Worm (Caenorhabditis elegans) whole organism, L4 larva: ENCODE measurements around the gene copz-1.

Experiments used
- D1046.2 ChIP-seq: fragments of 200-800 bp; sonication (Bioruptor generic); IDR thresholded peaks from 2 replicates; pipeline ENCODE4 v1.3.6; 2022; ENCODE audit warnings: missing genetic modification characterization, missing compliant biosample characterization
- F10B5.3 ChIP-seq: sonication (generic microtip); optimal IDR thresholded peaks from 2 replicates; lab custom pipeline; 2016; ENCODE audit warnings: mild to moderate bottlenecking, missing genetic modification characterization, missing compliant biosample characterization
- F26F4.8 ChIP-seq: fragments of 200-800 bp; sonication (Bioruptor generic); conservative IDR thresholded peaks from 2 replicates; pipeline ENCODE4 v1.3.6; 2022; ENCODE audit warnings: missing genetic modification characterization, missing compliant biosample characterization
- F37D6.2 ChIP-seq: sonication (generic microtip); optimal IDR thresholded peaks from 2 replicates; lab custom pipeline; 2016; ENCODE audit warnings: mild to moderate bottlenecking, missing genetic modification characterization, missing compliant biosample characterization
- T26A8.4 ChIP-seq: fragments of 200-800 bp; sonication (Bioruptor generic); IDR thresholded peaks from 2 replicates; pipeline ENCODE4 v1.3.6; 2022; ENCODE audit warnings: missing genetic modification characterization, missing compliant biosample characterization
- Y5F2A.4 ChIP-seq: fragments of 200-800 bp; sonication (Bioruptor generic); optimal IDR thresholded peaks from 2 replicates; lab custom pipeline; 2018; ENCODE audit warnings: mild to moderate bottlenecking, missing genetic modification characterization, missing compliant biosample characterization
- ZK337.2 ChIP-seq: fragments of 200-800 bp; sonication (Bioruptor generic); IDR thresholded peaks from 2 replicates; pipeline ENCODE4 v1.3.6; 2022; ENCODE audit warnings: missing genetic modification reagents, missing genetic modification characterization, missing compliant biosample characterization
- ZK546.5 ChIP-seq, 2 experiments: sonication (generic microtip); optimal IDR thresholded peaks; 2 replicates each; lab custom pipeline; 2017; ENCODE audit warnings: missing biosample characterization in 2 of 2, missing genetic modification characterization in 2 of 2
- aha-1 ChIP-seq: fragments of 150-350 bp; peaks from one replicate; lab custom pipeline; 2014; ENCODE audit warnings: missing biosample characterization, missing genetic modification characterization
- ama-1 ChIP-seq: fragments of 150-350 bp; optimal IDR thresholded peaks from 2 replicates; lab custom pipeline; 2014; ENCODE audit warnings: inconsistent platforms, mixed read lengths
- arid-1 ChIP-seq: fragments of 200-800 bp; sonication (Bioruptor generic); conservative IDR thresholded peaks from 2 replicates; pipeline ENCODE4 v1.3.6; 2022; ENCODE audit warnings: missing genetic modification reagents, missing genetic modification characterization, missing compliant biosample characterization
- ceh-28 ChIP-seq: fragments of 150-350 bp; optimal IDR thresholded peaks from 2 replicates; lab custom pipeline; 2014; ENCODE audit warnings: missing biosample characterization, missing genetic modification reagents, missing genetic modification characterization
- ceh-32 ChIP-seq: sonication (generic microtip); optimal IDR thresholded peaks from 2 replicates; lab custom pipeline; 2016; ENCODE audit warnings: mild to moderate bottlenecking, missing genetic modification characterization, missing compliant biosample characterization; ENCODE audit not compliant: poor library complexity
- dmd-6 ChIP-seq: fragments of 200-800 bp; sonication (Bioruptor generic); IDR thresholded peaks from 2 replicates; pipeline ENCODE4 v1.3.6; 2022; ENCODE audit warnings: missing genetic modification reagents, missing genetic modification characterization, missing compliant biosample characterization
- dmd-8 ChIP-seq: fragments of 200-800 bp; sonication (Bioruptor generic); IDR thresholded peaks from 2 replicates; pipeline ENCODE4 v1.3.6; 2022; ENCODE audit warnings: missing genetic modification characterization, missing compliant biosample characterization
- dpl-1 ChIP-seq: fragments of 150-350 bp; optimal IDR thresholded peaks from 2 replicates; lab custom pipeline; 2014; ENCODE audit warnings: missing biosample characterization, missing genetic modification reagents, missing genetic modification characterization
- hif-1 ChIP-seq, 2 experiments: sonication (generic microtip); optimal IDR thresholded peaks; 2 replicates each; lab custom pipeline; 2016 to 2017; ENCODE audit warnings: missing compliant biosample characterization in 2 of 2, missing genetic modification characterization in 2 of 2, missing genetic modification reagents in 2 of 2, missing genotype in 2 of 2, mild to moderate bottlenecking in 1 of 2
- hlh-11 ChIP-seq: fragments of 200-800 bp; sonication (Bioruptor generic); optimal IDR thresholded peaks from 2 replicates; lab custom pipeline; 2018; ENCODE audit warnings: mild to moderate bottlenecking, missing genetic modification characterization, missing compliant biosample characterization
- hlh-30 ChIP-seq: sonication (generic microtip); optimal IDR thresholded peaks from 2 replicates; lab custom pipeline; 2017; ENCODE audit warnings: antibody characterized with exemption, mild to moderate bottlenecking, missing genetic modification characterization, missing compliant biosample characterization; ENCODE audit not compliant: insufficient read depth
- hmg-1.1 ChIP-seq: fragments of 200-800 bp; sonication (Bioruptor generic); IDR thresholded peaks from 2 replicates; pipeline ENCODE4 v1.3.6; 2022; ENCODE audit warnings: missing genetic modification reagents, missing genetic modification characterization, missing compliant biosample characterization
- jun-1 ChIP-seq: fragments of 150-350 bp; optimal IDR thresholded peaks from 2 replicates; lab custom pipeline; 2014; ENCODE audit warnings: missing biosample characterization, missing genetic modification reagents, missing genetic modification characterization
- lin-13 ChIP-seq: fragments of 150-350 bp; optimal IDR thresholded peaks from 2 replicates; lab custom pipeline; 2014; ENCODE audit warnings: missing biosample characterization, missing genetic modification reagents, missing genetic modification characterization
- lin-15B ChIP-seq: fragments of 150-350 bp; sonication (generic microtip); optimal IDR thresholded peaks from 3 replicates; lab custom pipeline; 2014; ENCODE audit warnings: missing biosample characterization, missing genetic modification characterization
- lin-29 ChIP-seq: fragments of 200-800 bp; sonication (Bioruptor generic); IDR thresholded peaks from 2 replicates; pipeline ENCODE4 v1.3.6; 2022; ENCODE audit warnings: missing genetic modification reagents, missing genetic modification characterization, missing compliant biosample characterization
- lin-38 ChIP-seq: fragments of 200-800 bp; sonication (Bioruptor generic); IDR thresholded peaks from 2 replicates; pipeline ENCODE4 v1.3.6; 2022; ENCODE audit warnings: missing genetic modification reagents, missing genetic modification characterization, missing compliant biosample characterization
- lin-39 ChIP-seq: fragments of 150-350 bp; optimal IDR thresholded peaks from 2 replicates; lab custom pipeline; 2014; ENCODE audit warnings: missing biosample characterization, missing genetic modification reagents, missing genetic modification characterization
- lir-3 ChIP-seq: sonication (generic microtip); optimal IDR thresholded peaks from 2 replicates; lab custom pipeline; 2016; ENCODE audit warnings: mild to moderate bottlenecking, missing genetic modification characterization, missing compliant biosample characterization
- mep-1 ChIP-seq: fragments of 150-350 bp; sonication (generic microtip); optimal IDR thresholded peaks from 3 replicates; lab custom pipeline; 2014; ENCODE audit warnings: missing biosample characterization, missing genetic modification characterization
- mes-2 ChIP-seq: sonication (generic microtip); optimal IDR thresholded peaks from 2 replicates; lab custom pipeline; 2016; ENCODE audit warnings: missing genotype, mild to moderate bottlenecking, missing genetic modification characterization, missing compliant biosample characterization; ENCODE audit not compliant: poor library complexity, severe bottlenecking
- nhr-6 ChIP-seq: fragments of 150-350 bp; optimal IDR thresholded peaks from 2 replicates; lab custom pipeline; 2014; ENCODE audit warnings: missing biosample characterization, missing genetic modification characterization
- pqm-1 ChIP-seq: sonication (generic microtip); optimal IDR thresholded peaks from 2 replicates; lab custom pipeline; 2017; ENCODE audit warnings: missing biosample characterization, missing genetic modification characterization
- rbr-2 ChIP-seq: sonication (generic microtip); optimal IDR thresholded peaks from 2 replicates; lab custom pipeline; 2016; ENCODE audit warnings: missing genotype, missing genetic modification characterization, missing compliant biosample characterization
- sdz-12 ChIP-seq: fragments of 200-800 bp; sonication (Bioruptor generic); optimal IDR thresholded peaks from 2 replicates; lab custom pipeline; 2018; ENCODE audit warnings: mild to moderate bottlenecking, missing genetic modification characterization, missing compliant biosample characterization
- set-16 ChIP-seq: fragments of 200-800 bp; sonication (Bioruptor generic); IDR thresholded peaks from 2 replicates; pipeline ENCODE4 v1.3.6; 2022; ENCODE audit warnings: missing genetic modification reagents, missing genetic modification characterization, missing compliant biosample characterization
- skn-1 ChIP-seq: fragments of 150-350 bp; optimal IDR thresholded peaks from 2 replicates; lab custom pipeline; 2014; ENCODE audit warnings: missing biosample characterization, missing genetic modification characterization
- tra-1 ChIP-seq: fragments of 200-800 bp; sonication (Bioruptor generic); IDR thresholded peaks from 2 replicates; pipeline ENCODE4 v1.3.6; 2022; ENCODE audit warnings: missing genetic modification reagents, missing genetic modification characterization, missing compliant biosample characterization
- unc-39 ChIP-seq: sonication (generic microtip); optimal IDR thresholded peaks from 2 replicates; lab custom pipeline; 2017; ENCODE audit warnings: missing biosample characterization, missing genetic modification characterization
- zfp-3 ChIP-seq: fragments of 200-800 bp; sonication (Bioruptor generic); conservative IDR thresholded peaks from 2 replicates; pipeline ENCODE4 v1.3.6; 2022; ENCODE audit warnings: missing genetic modification reagents, missing genetic modification characterization, missing compliant biosample characterization
- zip-11 ChIP-seq: fragments of 200-800 bp; sonication (Bioruptor generic); IDR thresholded peaks from 2 replicates; pipeline ENCODE4 v1.3.6; 2022; ENCODE audit warnings: missing genetic modification characterization, missing compliant biosample characterization

Gene copz-1

DNA sequence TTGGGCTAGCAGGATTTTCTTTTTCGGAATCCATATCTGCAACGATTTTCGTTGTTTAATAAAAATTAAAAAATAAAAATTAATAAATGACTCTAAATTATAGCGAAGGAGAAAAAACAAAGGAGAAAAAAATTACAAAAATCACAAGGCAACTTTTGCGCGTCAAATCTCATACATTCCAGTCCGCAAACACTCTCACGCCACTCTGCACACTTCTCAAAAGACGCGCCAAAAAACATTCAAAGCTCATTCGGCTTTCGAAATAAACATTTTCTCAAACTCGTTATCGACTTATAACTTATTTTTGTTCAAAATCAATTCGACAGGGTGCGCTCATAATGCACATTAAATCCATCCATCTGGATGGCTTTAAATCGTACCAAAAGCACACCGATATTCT lies 48.6 kb upstream of the copz-1 start, which contains the start of the genes R06F6.12 and mix-1 (continued):
- TF ChIP-seq hlh-11 (tag; lab: Kevin White, UChicago), result peak; percentile 22
- peak in 1 of 2 experiments; percentile 6 for TF ChIP-seq hif-1 (tag; optimal IDR thresholded peaks at IDR 0.05; lab: Kevin White, UChicago)
- TF ChIP-seq rbr-2 (tag; lab: Kevin White, UChicago), result peak; percentile 41
- TF ChIP-seq mes-2 (tag; lab: Kevin White, UChicago), result peak; percentile 79
- peak; percentile 75 for TF ChIP-seq hlh-30 (tag; lab: Kevin White, UChicago)
- TF ChIP-seq lin-38, result peak; percentile 73
- TF ChIP-seq ama-1 (lab: Kevin White, UChicago), result no peak
- peak; percentile 88 for TF ChIP-seq dpl-1 (GFP tag; lab: Kevin White, UChicago)
- no peak for TF ChIP-seq T26A8.4 (GFP tag; lab: Robert Waterston, UW)
- TF ChIP-seq F10B5.3 (tag; lab: Kevin White, UChicago), result no peak
- TF ChIP-seq zfp-3 (GFP tag; lab: Robert Waterston, UW), result no peak
- TF ChIP-seq ZK546.5 (tag; optimal IDR thresholded peaks at IDR 0.05; lab: Kevin White, UChicago), result no peak
- TF ChIP-seq skn-1, result no peak
- no peak for TF ChIP-seq F26F4.8
- peak; percentile 52 for TF ChIP-seq mep-1 (tag; lab: Kevin White, UChicago)
- no peak for TF ChIP-seq tra-1
- TF ChIP-seq unc-39 (tag; lab: Kevin White, UChicago), result no peak

DNA sequence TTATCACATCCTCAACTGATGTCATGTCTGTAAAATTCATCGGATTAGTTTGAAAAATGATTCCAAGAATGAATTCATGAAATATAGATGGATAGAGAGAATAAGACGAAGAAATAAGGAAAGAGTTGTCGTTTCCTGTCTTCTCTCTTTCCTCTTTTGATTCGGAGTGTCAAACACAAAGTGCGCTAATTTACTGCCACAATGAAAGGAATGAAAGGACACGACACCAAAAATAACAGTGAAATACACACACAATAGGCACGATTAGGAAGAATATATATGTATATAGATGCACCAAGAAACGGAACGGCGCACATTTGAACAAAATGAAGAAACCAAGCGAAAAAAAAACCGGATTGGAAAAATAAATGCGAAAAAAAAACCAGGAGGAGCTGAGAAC lies 43.6 kb upstream of the copz-1 start, which contains the start of gene VM106R.1:
TSS of gene VM106R.1 (minus strand) at position 101 of the 400 bp plus-strand sequence.
- TF ChIP-seq aha-1 (tag; lab: Kevin White, UChicago) (no peak), set-16 (GFP tag; lab: Robert Waterston, UW) (no peak), hmg-1.1 (GFP tag; lab: Robert Waterston, UW) (no peak), Y5F2A.4 (no peak), sdz-12 (no peak), mep-1 (tag; lab: Kevin White, UChicago) (no peak), lin-15B (no peak), ceh-32 (tag; lab: Kevin White, UChicago) (no peak), lin-39 (no peak), arid-1 (no peak)
- TF ChIP-seq, all 104 proteins: peak for 0

- TF ChIP-seq hmg-1.1 (GFP tag; lab: Robert Waterston, UW) (0 out of 2 replicates have a peak, but pooled peaks have one; percentile 21), lin-29 (GFP tag; lab: Robert Waterston, UW) (no peak), set-16 (GFP tag; lab: Robert Waterston, UW) (0 out of 2 replicates have a peak, but pooled peaks have one; percentile 14), zip-11 (GFP tag; lab: Robert Waterston, UW) (no peak), dmd-6 (no peak)
These were observed 43.1 kb upstream of the copz-1 start for ce11 chrII:10829572-10829971.

DNA sequence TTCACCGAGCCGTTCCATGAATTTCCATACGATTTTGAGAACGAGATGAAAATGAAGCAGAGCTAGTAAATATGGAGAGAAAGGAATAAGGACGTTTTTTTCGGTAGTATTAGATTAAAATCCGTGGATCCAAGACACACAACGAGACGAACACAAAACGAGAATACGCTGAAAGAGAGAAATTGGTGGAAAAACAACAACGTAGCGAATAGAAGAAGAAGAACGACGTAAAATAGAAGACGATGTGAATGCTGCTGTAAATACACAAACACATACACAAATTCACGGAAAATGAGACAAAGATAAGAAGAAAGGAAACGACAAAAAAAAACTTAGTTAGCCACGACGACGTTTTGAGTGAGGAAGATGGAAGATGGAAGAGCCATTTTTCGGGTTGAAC lies 38.0 kb upstream of the copz-1 start:
- peak; percentile 90 for TF ChIP-seq aha-1 (tag; lab: Kevin White, UChicago)
- no peak for TF ChIP-seq jun-1 (tag; lab: Kevin White, UChicago)

DNA sequence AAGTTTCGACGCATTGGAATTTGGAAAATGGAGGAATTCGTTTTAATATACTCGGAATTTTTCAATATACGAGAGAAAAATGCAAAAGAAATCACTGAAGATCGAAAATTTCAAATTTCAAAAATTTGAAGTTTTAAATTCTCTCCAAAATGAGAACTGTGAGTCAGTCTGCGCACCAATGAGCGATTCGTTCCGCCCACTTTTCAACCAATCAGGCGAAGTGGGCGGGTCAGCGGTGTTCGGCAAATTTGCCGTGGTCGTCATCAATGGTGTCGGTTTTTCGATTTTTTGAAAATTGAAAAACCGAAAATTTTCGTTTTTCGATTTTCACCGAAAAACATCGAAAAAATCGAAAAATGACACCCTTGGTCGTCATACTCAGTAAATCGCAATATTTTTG lies 34.1 kb upstream of the copz-1 start:
- TF ChIP-seq D1046.2 (GFP tag; lab: Robert Waterston, UW) (no peak), F10B5.3 (tag; lab: Kevin White, UChicago) (no peak), lir-3 (no peak), ZK337.2 (GFP tag; lab: Robert Waterston, UW) (no peak), dmd-8 (GFP tag; lab: Robert Waterston, UW) (no peak), F37D6.2 (no peak), lin-13 (GFP tag; lab: Kevin White, UChicago) (no peak), ceh-28 (tag; lab: Kevin White, UChicago) (no peak), ama-1 (lab: Kevin White, UChicago) (no peak), pqm-1 (no peak), nhr-6 (tag; lab: Kevin White, UChicago) (no peak)
